Worm (Caenorhabditis elegans): ENCODE results near the gene ZC262.13.
A peak's percentile ranks its signal among the peaks of the same experiment; 100 is the strongest.

The ZC262.13 gene

DNA sequence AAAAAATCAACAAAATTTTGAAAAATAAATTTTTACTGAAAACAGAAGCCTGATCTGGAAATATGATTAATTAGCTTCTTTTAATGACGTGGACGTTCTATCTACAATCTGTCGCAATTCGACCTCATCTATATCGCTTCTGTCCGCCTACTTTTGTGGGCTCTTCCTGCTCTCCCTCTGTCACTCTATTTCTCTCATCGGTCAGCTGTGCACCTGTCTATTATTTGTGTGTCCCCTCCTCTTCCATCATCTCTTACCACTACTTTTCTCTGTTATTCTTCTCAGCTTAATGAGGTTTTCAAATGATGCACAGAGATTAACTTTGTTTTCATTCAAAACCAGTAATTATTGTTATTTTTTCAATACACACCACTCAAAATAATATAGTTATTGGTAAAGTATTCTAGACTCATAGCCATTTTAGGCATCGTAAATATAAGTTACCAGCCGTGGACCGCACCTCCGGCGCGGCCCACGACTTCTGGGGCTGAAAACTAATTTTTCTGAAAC lies 26.9 kb upstream of the ZC262.13 start:
- no peak for TF ChIP-seq W03F9.2 (tag; optimal IDR thresholded peaks at IDR 0.05)
- no peak for TF ChIP-seq him-1 (tag; optimal IDR thresholded peaks at IDR 0.05)
- no peak for TF ChIP-seq dao-5 (tag; optimal IDR thresholded peaks at IDR 0.05)

DNA sequence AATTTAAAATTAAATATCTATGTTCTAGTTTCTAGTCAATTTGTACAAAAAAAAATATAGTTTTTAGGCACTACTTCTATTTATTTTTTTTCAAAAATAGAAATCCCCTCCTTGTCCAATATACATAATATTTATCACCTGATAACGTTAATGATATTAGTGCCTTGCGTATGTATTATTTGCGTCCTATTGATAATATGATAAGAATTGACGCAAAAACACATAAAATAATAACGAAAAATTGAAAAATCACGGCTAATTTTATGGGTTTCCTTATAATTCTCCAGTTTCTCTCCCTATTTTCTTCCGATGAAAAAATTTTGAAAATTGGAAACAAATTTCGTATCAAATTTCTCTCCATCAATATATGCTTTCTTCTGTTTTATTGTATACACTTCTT lies 26.3 kb upstream of the ZC262.13 start:
- no peak for TF ChIP-seq him-1 (tag; optimal IDR thresholded peaks at IDR 0.05)
- TF ChIP-seq dao-5 (tag; optimal IDR thresholded peaks at IDR 0.05) = no peak
- TF ChIP-seq W03F9.2 (tag; optimal IDR thresholded peaks at IDR 0.05) = no peak

DNA sequence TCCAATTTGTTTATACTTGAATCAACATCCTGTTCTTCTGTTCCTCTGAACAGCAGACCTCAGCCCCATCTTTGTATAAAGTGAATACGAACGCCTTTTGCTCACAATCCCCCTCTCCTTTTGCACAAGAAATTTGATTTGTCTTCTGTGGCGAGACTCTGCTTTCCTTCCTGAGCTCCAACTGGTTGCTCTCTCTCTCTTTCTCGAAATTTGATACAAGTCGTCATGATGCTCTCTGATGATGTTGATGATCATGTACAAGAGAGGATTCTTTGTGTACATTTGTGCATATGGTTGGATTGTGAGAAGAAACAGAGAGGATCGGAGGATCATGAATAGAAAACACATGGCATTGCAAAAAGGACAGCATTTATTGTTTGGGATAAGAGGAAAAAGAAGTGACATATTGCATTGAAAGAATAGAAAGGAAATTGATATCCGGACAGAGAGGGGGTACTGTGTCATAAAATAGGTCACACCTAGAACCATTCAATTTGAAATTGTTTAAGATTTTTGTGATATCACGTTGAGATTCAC lies 25.1 kb upstream of the ZC262.13 start:
- TF ChIP-seq dao-5 (tag; optimal IDR thresholded peaks at IDR 0.05) = no peak
- no peak for TF ChIP-seq him-1 (tag; optimal IDR thresholded peaks at IDR 0.05)
- no peak for TF ChIP-seq W03F9.2 (tag; optimal IDR thresholded peaks at IDR 0.05)

DNA sequence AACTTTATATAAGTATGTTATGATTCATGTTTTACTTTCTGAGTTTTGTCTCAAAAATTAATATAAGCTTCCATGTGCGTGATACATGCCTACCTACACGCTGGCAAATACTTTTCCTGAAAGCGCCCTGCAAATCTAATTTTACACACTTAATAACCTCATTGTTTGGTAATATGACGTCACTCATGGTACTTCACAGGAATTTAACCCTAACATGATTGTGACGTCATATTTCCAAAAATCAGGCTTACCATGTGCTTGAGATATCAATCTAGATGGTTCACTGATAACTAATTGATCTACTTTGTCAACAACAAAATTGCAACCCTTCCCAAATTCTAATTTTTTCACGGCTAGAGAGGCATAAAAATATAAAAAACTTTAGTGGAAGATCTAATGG lies 22.6 kb upstream of the ZC262.13 start:
- TF ChIP-seq W03F9.2 (tag; optimal IDR thresholded peaks at IDR 0.05) (no peak), dao-5 (tag; optimal IDR thresholded peaks at IDR 0.05) (no peak), him-1 (tag; optimal IDR thresholded peaks at IDR 0.05) (no peak)

DNA sequence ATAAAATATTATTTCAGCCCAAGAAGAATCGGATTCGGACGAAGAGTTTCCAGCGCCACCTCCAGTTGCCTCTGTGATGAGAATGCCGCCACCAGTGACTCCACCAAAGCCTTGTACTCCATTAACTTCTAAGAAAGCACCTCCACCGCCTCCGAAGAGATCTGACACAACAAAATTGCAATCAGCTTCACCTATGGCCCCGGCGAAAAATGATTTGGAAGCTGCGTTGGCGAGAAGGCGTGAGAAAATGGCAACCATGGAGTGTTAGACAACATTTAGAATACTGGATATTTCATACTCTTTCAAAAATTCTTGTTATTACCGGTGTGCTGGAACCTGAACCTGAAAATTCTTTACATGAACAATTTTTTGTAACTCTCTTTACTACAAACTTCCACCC lies 20.7 kb upstream of the ZC262.13 start:
- TF ChIP-seq W03F9.2 (tag; optimal IDR thresholded peaks at IDR 0.05) = no peak
- no peak for TF ChIP-seq dao-5 (tag; optimal IDR thresholded peaks at IDR 0.05)
- no peak for TF ChIP-seq him-1 (tag; optimal IDR thresholded peaks at IDR 0.05)

DNA sequence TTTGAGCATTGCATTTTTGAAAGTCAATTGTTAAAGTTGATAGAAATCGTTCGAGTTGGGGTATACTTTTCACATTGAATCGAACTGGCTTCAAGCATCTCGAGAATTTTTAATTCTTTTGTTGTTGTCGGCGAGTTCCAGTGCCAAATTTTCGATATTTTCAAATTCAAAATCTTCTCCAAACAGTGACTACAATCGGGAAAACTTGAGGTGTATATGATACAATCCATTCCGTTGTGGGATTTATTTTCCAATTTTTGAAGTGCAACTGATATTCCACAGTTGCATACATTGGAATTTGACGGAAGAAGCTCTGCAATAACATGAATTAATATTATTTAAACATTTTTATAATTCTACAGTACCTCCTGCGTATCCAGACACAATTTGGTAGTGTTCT lies 20.2 kb upstream of the ZC262.13 start:
- TF ChIP-seq him-1 (tag; optimal IDR thresholded peaks at IDR 0.05) = no peak
- TF ChIP-seq W03F9.2 (tag; optimal IDR thresholded peaks at IDR 0.05) = no peak
- no peak for TF ChIP-seq dao-5 (tag; optimal IDR thresholded peaks at IDR 0.05)

DNA sequence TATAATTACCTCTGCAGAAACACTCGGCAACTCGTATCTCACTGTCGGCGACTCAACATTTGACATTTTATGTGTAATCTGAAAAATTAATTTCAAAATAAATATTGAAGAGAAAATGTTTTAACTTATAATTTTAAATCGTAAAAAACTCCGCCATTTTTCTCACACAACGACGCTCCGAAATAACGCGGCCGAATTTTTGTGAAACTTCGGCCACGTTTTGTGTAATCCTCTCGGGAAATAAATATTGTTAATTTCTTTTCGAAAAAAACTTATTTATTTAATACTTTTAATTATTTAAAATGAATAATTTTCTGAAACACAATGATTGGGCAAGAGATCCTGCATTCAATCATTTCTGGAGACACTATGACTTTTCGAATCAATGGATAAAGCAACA lies 18.7 kb upstream of the ZC262.13 start, which contains the start of the genes F10E9.7 and F10E9.5:
TSS of gene F10E9.7 (minus strand) at position 86 of the 400 bp plus-strand sequence.
TSS of gene F10E9.5 (plus strand) at position 237 of the 400 bp plus-strand sequence.
- peak; percentile 65 for TF ChIP-seq him-1 (tag; optimal IDR thresholded peaks at IDR 0.05)
- peak; percentile 96 for TF ChIP-seq W03F9.2 (tag; optimal IDR thresholded peaks at IDR 0.05)
- no peak for TF ChIP-seq dao-5 (tag; optimal IDR thresholded peaks at IDR 0.05)

DNA sequence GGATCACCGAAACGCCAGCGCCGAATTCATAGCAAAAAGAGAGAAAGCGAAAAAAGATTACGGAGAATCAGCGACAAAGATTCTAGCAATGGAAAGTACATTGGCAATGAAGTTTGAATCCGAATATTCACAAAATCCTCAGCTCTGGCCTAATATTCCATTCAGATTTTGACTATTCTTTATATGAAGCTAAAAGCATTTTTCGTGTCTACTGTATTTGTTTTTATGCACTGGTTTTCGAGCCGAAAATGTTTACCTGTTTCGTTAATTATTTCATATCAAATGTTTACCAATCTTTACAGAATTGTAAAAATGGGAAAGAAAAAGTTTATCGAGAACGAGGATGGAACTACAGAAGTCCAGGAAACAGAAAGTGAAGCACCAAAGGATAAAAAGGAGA lies 17.8 kb upstream of the ZC262.13 start, which contains the start of gene F10E9.4:
TSS of gene F10E9.4 (plus strand) at position 301 of the 400 bp plus-strand sequence.
- TF ChIP-seq him-1 (tag; optimal IDR thresholded peaks at IDR 0.05) (no peak), dao-5 (tag; optimal IDR thresholded peaks at IDR 0.05) (no peak), W03F9.2 (tag; optimal IDR thresholded peaks at IDR 0.05) (no peak)

DNA sequence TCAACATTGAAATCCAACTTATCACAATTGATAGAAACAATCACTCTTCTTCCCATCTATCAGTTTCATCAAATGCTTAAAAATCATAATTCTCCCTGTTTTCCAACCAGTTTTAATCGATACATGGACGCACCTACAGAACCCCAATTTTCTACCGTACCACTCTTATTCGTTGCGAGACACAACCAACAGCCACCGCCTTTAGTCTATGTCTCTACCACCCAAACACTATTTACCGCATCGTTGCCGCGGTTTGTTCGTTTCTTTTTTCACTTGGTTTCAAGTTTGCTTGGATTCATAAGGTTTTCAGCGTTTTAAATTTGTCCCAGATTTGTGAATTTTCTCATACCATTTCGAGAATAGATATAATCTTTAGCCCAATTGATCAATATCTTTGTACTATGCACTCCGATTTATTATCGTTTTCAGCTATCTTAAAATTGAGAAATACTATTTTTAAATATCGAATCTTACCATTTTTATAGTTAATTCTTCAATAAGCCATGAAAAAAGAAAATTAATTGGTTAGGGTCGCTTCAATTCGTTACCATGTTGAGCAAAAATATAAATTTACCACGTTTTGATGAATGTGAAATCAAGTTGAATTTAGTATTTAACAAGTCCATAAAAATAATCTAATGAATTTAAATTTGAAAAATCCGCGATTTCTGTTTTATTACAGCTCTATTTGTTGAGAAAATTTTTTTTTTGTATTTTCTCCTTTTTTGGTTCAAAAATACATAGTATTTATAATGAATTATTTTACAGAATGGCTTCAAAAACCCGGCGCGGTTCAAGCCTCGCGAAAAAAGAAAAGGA lies 15.6 kb upstream of the ZC262.13 start, which contains the start of gene F10E9.3:
TSS of gene F10E9.3 (plus strand) at position 769 of the 819 bp plus-strand sequence.
- TF ChIP-seq him-1 (tag; optimal IDR thresholded peaks at IDR 0.05) (no peak), W03F9.2 (tag; optimal IDR thresholded peaks at IDR 0.05) (no peak), dao-5 (tag; optimal IDR thresholded peaks at IDR 0.05) (no peak)

DNA sequence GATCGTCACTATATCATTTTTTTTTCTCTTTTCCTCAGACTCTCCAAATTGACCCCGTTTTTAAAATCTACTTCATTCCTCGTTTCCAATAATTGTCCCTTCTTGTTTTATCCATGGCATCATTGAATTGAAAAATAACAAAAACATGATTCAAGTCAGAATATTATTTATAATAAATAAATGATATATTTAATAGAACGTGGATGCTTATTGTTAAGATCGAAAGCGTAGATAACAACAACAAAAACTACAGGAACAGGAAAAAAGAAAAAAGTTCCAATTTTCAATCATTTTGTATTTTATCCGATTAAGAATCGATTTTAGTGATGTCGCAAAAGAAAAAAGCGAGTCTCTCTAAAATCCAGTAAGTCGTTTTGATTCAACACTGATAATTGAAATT lies 13.6 kb upstream of the ZC262.13 start, which contains the start of gene F10E9.2:
TSS of gene F10E9.2 (plus strand) at position 301 of the 400 bp plus-strand sequence.
- TF ChIP-seq him-1 (tag; optimal IDR thresholded peaks at IDR 0.05) (no peak), dao-5 (tag; optimal IDR thresholded peaks at IDR 0.05) (no peak), W03F9.2 (tag; optimal IDR thresholded peaks at IDR 0.05) (no peak)

DNA sequence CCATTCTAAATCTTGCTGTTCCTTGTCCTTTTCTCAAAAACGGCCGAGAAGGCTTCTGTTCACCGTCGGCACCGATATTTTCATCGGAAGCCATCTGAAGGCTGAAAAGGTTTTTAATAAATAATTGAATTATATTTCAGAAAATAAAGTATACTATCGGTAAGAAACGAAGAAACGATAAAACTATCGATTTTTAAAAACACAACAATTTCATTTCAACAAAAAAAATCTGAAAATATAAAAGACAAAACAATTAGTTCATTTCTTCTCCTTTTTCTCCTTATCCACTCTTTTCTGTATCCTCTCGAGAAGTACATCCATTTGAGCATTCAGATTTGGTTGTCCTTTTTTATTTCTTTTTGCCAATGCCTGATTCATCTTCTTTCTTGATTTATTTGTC lies 7.5 kb upstream of the ZC262.13 start, which contains the start of gene sas-4:
TSS of gene sas-4 (minus strand) at position 101 of the 400 bp plus-strand sequence.
- TF ChIP-seq W03F9.2 (tag; optimal IDR thresholded peaks at IDR 0.05) (no peak), dao-5 (tag; optimal IDR thresholded peaks at IDR 0.05) (no peak)

DNA sequence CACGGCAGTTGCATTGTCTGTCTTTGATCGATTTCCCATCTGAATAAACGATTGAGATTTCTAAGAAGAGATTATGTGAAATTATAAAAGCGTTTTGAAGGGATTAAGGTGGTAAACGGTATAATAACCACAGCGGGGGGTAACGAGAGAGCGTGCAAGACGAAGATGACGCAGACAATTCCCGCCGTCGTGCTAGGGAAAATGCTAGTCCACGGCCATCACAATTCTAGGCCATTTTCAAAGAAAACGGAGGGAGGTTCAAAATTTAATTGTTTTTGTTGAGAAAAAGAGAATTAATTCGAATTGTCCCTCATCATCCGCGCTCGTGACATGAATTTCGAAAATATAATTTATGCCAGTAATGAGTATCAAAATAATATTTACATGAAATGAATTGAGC lies 6.9 kb upstream of the ZC262.13 start, which contains the start of gene F10E9.11:
TSS of gene F10E9.11 (minus strand) at position 161 of the 400 bp plus-strand sequence.
- no peak for TF ChIP-seq dao-5 (tag; optimal IDR thresholded peaks at IDR 0.05)
- TF ChIP-seq W03F9.2 (tag; optimal IDR thresholded peaks at IDR 0.05) = peak; percentile 80
- no peak for TF ChIP-seq him-1 (tag; optimal IDR thresholded peaks at IDR 0.05)

DNA sequence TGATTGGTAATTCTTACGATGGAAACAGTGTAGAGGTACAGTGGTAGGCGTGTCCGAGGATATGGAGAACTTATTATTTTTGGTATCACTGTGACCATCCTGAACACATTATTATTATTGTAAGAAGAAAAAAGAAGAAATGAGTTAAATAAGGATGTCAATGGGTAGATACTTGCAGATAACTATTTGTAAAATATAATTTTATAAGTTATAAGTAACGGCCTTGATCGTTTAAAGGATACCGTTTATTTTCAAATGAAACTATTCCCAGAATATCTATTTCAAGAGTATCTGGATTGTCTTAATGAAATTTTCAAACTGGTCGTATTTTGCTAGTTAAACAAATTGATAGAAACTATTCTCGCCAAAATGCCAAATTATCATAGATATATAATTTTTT lies 5.8 kb upstream of the ZC262.13 start, which contains the start of gene F10E9.10:
TSS of gene F10E9.10 (minus strand) at position 101 of the 400 bp plus-strand sequence.
- TF ChIP-seq W03F9.2 (tag; optimal IDR thresholded peaks at IDR 0.05) (no peak), dao-5 (tag; optimal IDR thresholded peaks at IDR 0.05) (no peak), him-1 (tag; optimal IDR thresholded peaks at IDR 0.05) (no peak)

DNA sequence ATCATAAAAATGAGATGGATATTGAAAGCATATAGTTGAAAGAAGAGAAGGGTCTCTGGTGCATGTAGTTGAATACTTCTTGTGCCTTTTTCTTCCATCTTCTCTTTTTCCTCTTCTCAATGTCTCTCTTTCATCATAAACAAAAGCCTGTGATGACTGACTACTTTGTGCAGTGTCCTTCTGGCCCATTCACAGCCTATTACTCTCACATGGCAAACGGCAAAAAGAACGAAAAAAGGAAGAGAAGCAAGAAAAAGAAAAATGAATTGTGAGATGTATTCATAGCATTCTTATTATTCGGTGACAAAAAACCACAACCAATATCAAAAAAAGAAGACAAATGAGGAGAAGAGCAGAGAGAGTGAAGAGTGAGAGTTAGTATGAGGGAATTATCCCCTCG lies 4.8 kb upstream of the ZC262.13 start:
- no peak for TF ChIP-seq him-1 (tag; optimal IDR thresholded peaks at IDR 0.05)
- no peak for TF ChIP-seq dao-5 (tag; optimal IDR thresholded peaks at IDR 0.05)
- no peak for TF ChIP-seq W03F9.2 (tag; optimal IDR thresholded peaks at IDR 0.05)

Measured in whole organism, L4/young adult.